Worm (Caenorhabditis elegans) whole organism, mixed stage, embryonic: ENCODE results near the gene C09E8.1.

Experiments used
- blmp-1 ChIP-seq: fragments of 150-350 bp; optimal IDR thresholded peaks from 2 replicates; lab custom pipeline; 2014; ENCODE audit warnings: missing biosample characterization, missing genetic modification characterization
- elt-1 ChIP-seq: sonication (generic microtip); optimal IDR thresholded peaks from 2 replicates; lab custom pipeline; 2017; ENCODE audit warnings: missing genetic modification characterization, mild to moderate bottlenecking, missing compliant biosample characterization, antibody characterized with exemption, moderate library complexity, borderline replicate concordance; ENCODE audit not compliant: insufficient read depth
- lin-13 ChIP-seq: fragments of 150-350 bp; optimal IDR thresholded peaks from 2 replicates; lab custom pipeline; 2014; ENCODE audit warnings: missing biosample characterization, missing genetic modification characterization
- lin-32 ChIP-seq: fragments of 200-800 bp; sonication (Bioruptor generic); optimal IDR thresholded peaks from 2 replicates; lab custom pipeline; 2018; ENCODE audit warnings: mild to moderate bottlenecking, missing genetic modification characterization, missing compliant biosample characterization
- mab-5 ChIP-seq: fragments of 150-350 bp; optimal IDR thresholded peaks from 2 replicates; lab custom pipeline; 2014; ENCODE audit warnings: missing biosample characterization, missing genetic modification characterization
- pha-4 ChIP-seq: fragments of 150-350 bp; optimal IDR thresholded peaks from 2 replicates; lab custom pipeline; 2018; ENCODE audit warnings: missing biosample characterization, missing genetic modification reagents, missing genetic modification characterization
- unc-39 ChIP-seq: fragments of 150-350 bp; optimal IDR thresholded peaks from 2 replicates; lab custom pipeline; 2014; ENCODE audit warnings: missing biosample characterization, missing genetic modification characterization
- unc-62 ChIP-seq: fragments of 150-350 bp; optimal IDR thresholded peaks from 2 replicates; lab custom pipeline; 2014; ENCODE audit warnings: missing biosample characterization, missing genetic modification reagents, missing genetic modification characterization
- ztf-11 ChIP-seq: fragments of 150-350 bp; optimal IDR thresholded peaks from 2 replicates; lab custom pipeline; 2014; ENCODE audit warnings: missing biosample characterization, missing genetic modification characterization

ce11 chrII:555371-555770, 914 bp upstream of the C09E8.1 start:
- TF ChIP-seq mab-5 (tag; lab: Kevin White, UChicago) (no peak), lin-13 (tag; lab: Kevin White, UChicago) (no peak), ztf-11 (tag; lab: Kevin White, UChicago) (no peak), unc-39 (no peak), unc-62 (GFP tag; lab: Kevin White, UChicago) (peak; percentile 5), blmp-1 (tag; lab: Kevin White, UChicago) (no peak), elt-1 (tag; lab: Kevin White, UChicago) (no peak), lin-32 (GFP tag; lab: Kevin White, UChicago) (no peak), pha-4 (tag; lab: Kevin White, UChicago) (no peak)
